Worm (Caenorhabditis elegans): ENCODE measurements around the gene C23F12.4.

The C23F12.4 gene

ce11 chrX:9373729-9374128 is 13.4 kb upstream of the C23F12.4 start:
- TF ChIP-seq snpc-4 (tag; optimal IDR thresholded peaks at IDR 0.05): no peak
- peak; percentile 39 for TF ChIP-seq fkh-10 (GFP tag; optimal IDR thresholded peaks at IDR 0.05)

DNA sequence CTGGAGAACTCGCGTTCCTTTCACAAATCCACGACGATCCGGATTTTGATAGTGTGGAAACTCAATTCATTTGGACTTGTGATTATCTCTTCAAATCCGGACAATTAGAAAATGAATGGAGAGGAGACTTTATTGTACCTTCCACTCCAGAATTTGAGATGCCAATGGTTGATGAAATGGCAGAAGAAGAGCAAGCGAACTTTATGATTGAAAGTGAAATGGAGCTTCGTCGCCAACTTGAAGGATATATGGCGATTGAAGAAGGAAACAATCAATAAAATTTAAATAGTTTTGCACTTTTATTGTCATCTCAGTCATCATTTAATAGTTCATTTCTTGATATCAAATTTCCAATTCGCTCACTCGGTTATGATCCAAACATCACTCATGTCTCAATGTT is 1.5 kb downstream of the C23F12.4 start:
- TF ChIP-seq elt-2 (tag; optimal IDR thresholded peaks at IDR 0.05): no peak

- no peak for TF ChIP-seq ama-1 (optimal IDR thresholded peaks at IDR 0.05)
- no peak for TF ChIP-seq nhr-11 (tag; optimal IDR thresholded peaks at IDR 0.05)
- no peak for TF ChIP-seq skn-1 (tag; optimal IDR thresholded peaks at IDR 0.05)
- TF ChIP-seq elt-2 (tag; optimal IDR thresholded peaks at IDR 0.05): no peak
- TF ChIP-seq nhr-12 (tag; optimal IDR thresholded peaks at IDR 0.05): no peak
- no peak for TF ChIP-seq aly-2 (tag; optimal IDR thresholded peaks at IDR 0.05)
- no peak for TF ChIP-seq elt-1 (tag; optimal IDR thresholded peaks at IDR 0.05)
Observed at ce11 chrX:9391345-9391744, 4.2 kb downstream of the C23F12.4 start, which contains the start of gene C23F12.3. Gene C23F12.3 (plus strand): TSS chrX:9391645.

ce11 chrX:9393750-9394149 is 6.6 kb downstream of the C23F12.4 start, which contains the start of gene C23F12.9:
Gene C23F12.9 (plus strand): TSS chrX:9394050.
- TF ChIP-seq elt-3 (tag; optimal IDR thresholded peaks at IDR 0.05) (no peak), unc-39 (tag; optimal IDR thresholded peaks at IDR 0.05) (no peak), nhr-11 (tag; optimal IDR thresholded peaks at IDR 0.05) (no peak), tbx-2 (tag; optimal IDR thresholded peaks at IDR 0.05) (no peak), nhr-43 (tag; optimal IDR thresholded peaks at IDR 0.05; ENCODE audit: poor library complexity, severe bottlenecking) (no peak), unc-62 (GFP tag; optimal IDR thresholded peaks at IDR 0.05) (no peak), ceh-16 (tag; optimal IDR thresholded peaks at IDR 0.05) (no peak), nhr-12 (tag; optimal IDR thresholded peaks at IDR 0.05) (no peak), nhr-23 (tag; optimal IDR thresholded peaks at IDR 0.05) (no peak), snpc-4 (tag; optimal IDR thresholded peaks at IDR 0.05) (no peak), nfya-1 (tag; optimal IDR thresholded peaks at IDR 0.05; ENCODE audit: insufficient read depth) (no peak), zag-1 (tag; optimal IDR thresholded peaks at IDR 0.05) (no peak), nhr-76 (tag; optimal IDR thresholded peaks at IDR 0.05) (no peak), fkh-10 (GFP tag; optimal IDR thresholded peaks at IDR 0.05) (no peak), fos-1 (tag; optimal IDR thresholded peaks at IDR 0.05) (no peak), ztf-11 (tag; optimal IDR thresholded peaks at IDR 0.05) (no peak), R02D3.7 (tag; optimal IDR thresholded peaks at IDR 0.05) (no peak), pqm-1 (tag; optimal IDR thresholded peaks at IDR 0.05) (no peak), eor-1 (tag; optimal IDR thresholded peaks at IDR 0.05) (no peak), lin-39 (tag; optimal IDR thresholded peaks at IDR 0.05) (no peak)

DNA sequence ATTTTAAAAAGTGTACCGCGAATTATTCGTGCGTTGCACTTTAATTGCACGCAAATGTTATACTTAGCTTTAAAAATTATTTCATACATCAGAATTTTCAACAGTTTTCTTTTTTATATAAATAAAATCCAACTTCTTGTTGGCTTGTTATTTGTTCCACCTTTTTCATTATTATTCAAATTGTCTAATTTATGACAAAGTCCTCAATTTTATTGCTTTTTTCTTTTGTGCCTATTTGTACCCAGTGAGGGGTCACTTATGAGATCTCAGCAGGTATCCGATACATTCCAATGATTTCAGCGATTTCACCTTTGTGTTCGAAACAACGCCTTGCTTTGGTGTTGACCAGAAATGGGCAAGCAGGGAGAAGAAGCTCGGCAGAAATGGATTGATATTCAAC is 10.3 kb downstream of the C23F12.4 start, which contains the start of gene fln-2:
TSS of gene fln-2 (plus strand) at position 301 of the 400 bp plus-strand sequence.
- no peak for TF ChIP-seq sea-2 (GFP tag; optimal IDR thresholded peaks at IDR 0.05)
- no peak for TF ChIP-seq daf-12 (tag; optimal IDR thresholded peaks at IDR 0.05)
- TF ChIP-seq elt-1 (tag; optimal IDR thresholded peaks at IDR 0.05): no peak
- TF ChIP-seq ztf-4 (tag; optimal IDR thresholded peaks at IDR 0.05): no peak
- no peak for TF ChIP-seq fkh-10 (GFP tag; optimal IDR thresholded peaks at IDR 0.05)
- TF ChIP-seq zag-1 (tag; optimal IDR thresholded peaks at IDR 0.05): no peak
- no peak for TF ChIP-seq ceh-16 (tag; optimal IDR thresholded peaks at IDR 0.05)
- no peak for TF ChIP-seq fkh-2 (tag; optimal IDR thresholded peaks at IDR 0.05)
- TF ChIP-seq nhr-237 (tag; optimal IDR thresholded peaks at IDR 0.05): no peak
- TF ChIP-seq nhr-76 (tag; optimal IDR thresholded peaks at IDR 0.05): no peak
- TF ChIP-seq nhr-28 (tag; optimal IDR thresholded peaks at IDR 0.05): no peak
- no peak for TF ChIP-seq ceh-82 (tag; optimal IDR thresholded peaks at IDR 0.05)
- TF ChIP-seq nhr-77 (tag; optimal IDR thresholded peaks at IDR 0.05): no peak
- no peak for TF ChIP-seq ztf-11 (tag; optimal IDR thresholded peaks at IDR 0.05)
- TF ChIP-seq tbx-2 (tag; optimal IDR thresholded peaks at IDR 0.05): no peak
- no peak for TF ChIP-seq nhr-11 (tag; optimal IDR thresholded peaks at IDR 0.05)
- no peak for TF ChIP-seq nhr-43 (tag; optimal IDR thresholded peaks at IDR 0.05; ENCODE audit: poor library complexity, severe bottlenecking)
- TF ChIP-seq lin-15B (tag; optimal IDR thresholded peaks at IDR 0.05): no peak
- no peak for TF ChIP-seq nhr-67 (tag; optimal IDR thresholded peaks at IDR 0.05)
- no peak for TF ChIP-seq nhr-23 (tag; optimal IDR thresholded peaks at IDR 0.05)

Measured in whole organism, L3 larva.